Worm (Caenorhabditis elegans) whole organism, L2 larva: ENCODE measurements around the gene C02E7.7.

ENCODE experiments used
- dmd-4 ChIP-seq: sonication (generic microtip); optimal IDR thresholded peaks from 2 replicates; lab custom pipeline; 2017; ENCODE audit warnings: missing biosample characterization, missing genetic modification characterization
- lin-39 ChIP-seq: fragments of 150-350 bp; optimal IDR thresholded peaks from 2 replicates; lab custom pipeline; 2014; ENCODE audit warnings: missing biosample characterization, missing genetic modification reagents, missing genetic modification characterization

- no peak for TF ChIP-seq lin-39 (tag; lab: Kevin White, UChicago)
- no peak for TF ChIP-seq dmd-4
Observed at ce11 chrV:4922024-4922423, 3.6 kb upstream of the C02E7.7 start, which contains the start of gene srh-22.
